Worm (Caenorhabditis elegans): ENCODE data around the gene cnx-1.

DNA sequence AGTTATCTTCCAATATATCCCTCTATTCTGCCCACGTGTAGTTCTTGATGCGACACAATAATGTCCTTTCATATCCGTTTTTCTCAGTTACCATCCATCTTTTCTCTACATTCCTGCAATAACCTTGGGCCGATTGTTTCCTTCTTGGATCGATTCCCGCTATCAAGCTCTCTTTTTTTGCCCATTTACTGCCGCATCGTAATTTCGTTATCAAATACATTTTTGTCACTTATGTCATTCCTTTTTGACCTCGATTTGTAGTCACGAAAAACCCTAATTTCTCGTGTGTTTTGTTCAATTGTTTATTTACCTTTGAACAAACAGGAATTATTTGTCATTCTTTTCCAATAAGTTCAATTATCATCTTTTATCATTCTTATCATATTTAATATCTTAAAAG lies 33.0 kb upstream of the cnx-1 start:
- TF ChIP-seq dao-5 (tag; optimal IDR thresholded peaks at IDR 0.05) = no peak
- TF ChIP-seq W03F9.2 (tag; optimal IDR thresholded peaks at IDR 0.05) = no peak

Data from whole organism, L4/young adult.